Worm (Caenorhabditis elegans) whole organism, L1 larva: ENCODE data around the gene F59A6.4.
A peak's percentile ranks its signal among the peaks of the same experiment; 100 is the strongest.

Experiments
- C04F5.9 ChIP-seq: sonication (generic microtip); optimal IDR thresholded peaks from 2 replicates; lab custom pipeline; 2016; ENCODE audit warnings: missing genetic modification characterization, missing compliant biosample characterization
- C16A3.4 ChIP-seq: fragments of 150-350 bp; optimal IDR thresholded peaks from 2 replicates; lab custom pipeline; 2014; ENCODE audit warnings: missing biosample characterization, missing genetic modification characterization
- ama-1 ChIP-seq: fragments of 150-350 bp; optimal IDR thresholded peaks from 2 replicates; lab custom pipeline; 2014
- blmp-1 ChIP-seq: fragments of 150-350 bp; optimal IDR thresholded peaks from 2 replicates; lab custom pipeline; 2014; ENCODE audit warnings: missing biosample characterization, missing genetic modification characterization
- ceh-63 ChIP-seq: fragments of 200-800 bp; sonication (Bioruptor generic); optimal IDR thresholded peaks from 2 replicates; lab custom pipeline; 2018; ENCODE audit warnings: mild to moderate bottlenecking, missing genetic modification characterization, missing compliant biosample characterization
- ces-1 ChIP-seq: fragments of 150-350 bp; optimal IDR thresholded peaks from 2 replicates; lab custom pipeline; 2014; ENCODE audit warnings: missing biosample characterization, missing genetic modification reagents, missing genetic modification characterization
- efl-1 ChIP-seq, 4 experiments: fragments of 150-350 bp; optimal IDR thresholded peaks in 3 of 4; peaks in 1 of 4; 1 replicate in 1 of 4; 2 replicates in 3 of 4; lab custom pipeline; 2014; ENCODE audit warnings: missing biosample characterization in 2 of 4, missing genetic modification characterization in 2 of 4, missing genetic modification reagents in 2 of 4
- efl-3 ChIP-seq: fragments of 200-800 bp; sonication (Bioruptor generic); optimal IDR thresholded peaks from 2 replicates; lab custom pipeline; 2018; ENCODE audit warnings: mild to moderate bottlenecking, missing genetic modification characterization, missing compliant biosample characterization
- elt-3 ChIP-seq, 6 experiments: fragments of 150-350 bp in 1 of 6; sonication (generic microtip); optimal IDR thresholded peaks; 2 replicates each; lab custom pipeline; 2017 to 2018; ENCODE audit warnings: missing biosample characterization in 6 of 6, missing genetic modification characterization in 6 of 6, inconsistent platforms in 1 of 6
- fkh-10 ChIP-seq: sonication (generic microtip); optimal IDR thresholded peaks from 2 replicates; lab custom pipeline; 2017; ENCODE audit warnings: missing biosample characterization, missing genetic modification reagents, missing genetic modification characterization
- grh-1 ChIP-seq: fragments of 200-800 bp; sonication (Bioruptor generic); IDR thresholded peaks from 2 replicates; pipeline ENCODE4 v1.3.6; 2022; ENCODE audit warnings: missing genetic modification reagents, missing genetic modification characterization, missing compliant biosample characterization
- hlh-17 ChIP-seq: fragments of 200-800 bp; sonication (Bioruptor generic); optimal IDR thresholded peaks from 2 replicates; lab custom pipeline; 2018; ENCODE audit warnings: missing genetic modification characterization, mild to moderate bottlenecking, missing compliant biosample characterization, moderate library complexity, borderline replicate concordance
- hlh-4 ChIP-seq: sonication (generic microtip); optimal IDR thresholded peaks from 2 replicates; lab custom pipeline; 2016; ENCODE audit warnings: mild to moderate bottlenecking, missing genetic modification characterization, missing compliant biosample characterization
- hpl-2 ChIP-seq: fragments of 150-350 bp; optimal IDR thresholded peaks from 2 replicates; lab custom pipeline; 2014; ENCODE audit warnings: missing biosample characterization, missing genetic modification reagents, missing genetic modification characterization
- lin-13 ChIP-seq: fragments of 150-350 bp; optimal IDR thresholded peaks from 2 replicates; lab custom pipeline; 2014; ENCODE audit warnings: missing biosample characterization, missing genetic modification reagents, missing genetic modification characterization
- lin-14 ChIP-seq: fragments of 200-800 bp; sonication (Bioruptor generic); optimal IDR thresholded peaks from 2 replicates; lab custom pipeline; 2018; ENCODE audit warnings: mild to moderate bottlenecking, missing genetic modification characterization, moderate library complexity, missing compliant biosample characterization
- lin-35 ChIP-seq, 2 experiments: fragments of 150-350 bp; optimal IDR thresholded peaks; 2 replicates each; lab custom pipeline; 2014; ENCODE audit warnings: missing biosample characterization in 2 of 2, missing genetic modification characterization in 2 of 2, missing genetic modification reagents in 2 of 2
- lir-3 ChIP-seq: sonication (generic microtip); optimal IDR thresholded peaks from 2 replicates; lab custom pipeline; 2016; ENCODE audit warnings: mild to moderate bottlenecking, missing genetic modification characterization, moderate library complexity, missing compliant biosample characterization; ENCODE audit not compliant: poor library complexity
- lsy-2 ChIP-seq, 2 experiments: fragments of 150-350 bp; optimal IDR thresholded peaks; 2 replicates each; lab custom pipeline; 2014; ENCODE audit warnings: missing biosample characterization in 2 of 2, missing genetic modification characterization in 2 of 2
- mdl-1 ChIP-seq, 2 experiments: fragments of 150-350 bp; optimal IDR thresholded peaks; 2 replicates each; lab custom pipeline; 2014 to 2017; ENCODE audit warnings: missing biosample characterization in 2 of 2, missing genetic modification characterization in 2 of 2, inconsistent platforms in 1 of 2
- mep-1 ChIP-seq: fragments of 150-350 bp; optimal IDR thresholded peaks from 2 replicates; lab custom pipeline; 2014; ENCODE audit warnings: missing biosample characterization, missing genetic modification characterization
- nhr-19 ChIP-seq: fragments of 200-800 bp; sonication (Bioruptor generic); conservative IDR thresholded peaks from 2 replicates; pipeline ENCODE4 v1.3.6; 2022; ENCODE audit warnings: missing genetic modification characterization, missing compliant biosample characterization
- nhr-71 ChIP-seq: sonication (generic microtip); optimal IDR thresholded peaks from 2 replicates; lab custom pipeline; 2016; ENCODE audit warnings: mild to moderate bottlenecking, missing genetic modification characterization, moderate library complexity, missing compliant biosample characterization
- nhr-85 ChIP-seq: sonication (generic microtip); peaks from one replicate; lab custom pipeline; 2016; ENCODE audit warnings: missing genetic modification characterization, inconsistent platforms, missing compliant biosample characterization
- pag-3 ChIP-seq: sonication (generic microtip); optimal IDR thresholded peaks from 2 replicates; lab custom pipeline; 2017; ENCODE audit warnings: missing genetic modification characterization, mild to moderate bottlenecking, missing compliant biosample characterization, antibody characterized with exemption, borderline replicate concordance; ENCODE audit not compliant: insufficient read depth
- rnt-1 ChIP-seq: sonication (generic microtip); optimal IDR thresholded peaks from 2 replicates; lab custom pipeline; 2016; ENCODE audit warnings: mild to moderate bottlenecking, missing genetic modification characterization, moderate library complexity, missing compliant biosample characterization
- skn-1 ChIP-seq: fragments of 150-350 bp; optimal IDR thresholded peaks from 2 replicates; lab custom pipeline; 2014; ENCODE audit warnings: missing biosample characterization, missing genetic modification characterization
- snu-23 ChIP-seq: sonication (generic microtip); optimal IDR thresholded peaks from 2 replicates; lab custom pipeline; 2016; ENCODE audit warnings: missing genetic modification characterization, missing compliant biosample characterization
- sup-37 ChIP-seq: fragments of 200-800 bp; sonication (Bioruptor generic); optimal IDR thresholded peaks from 2 replicates; lab custom pipeline; 2018; ENCODE audit warnings: mild to moderate bottlenecking, missing genetic modification characterization, missing compliant biosample characterization
- unc-130 ChIP-seq: fragments of 150-350 bp; optimal IDR thresholded peaks from 2 replicates; lab custom pipeline; 2017; ENCODE audit warnings: missing biosample characterization, missing genetic modification characterization, inconsistent platforms
- unc-62 ChIP-seq: fragments of 150-350 bp; optimal IDR thresholded peaks from 2 replicates; lab custom pipeline; 2014; ENCODE audit warnings: missing biosample characterization, missing genetic modification reagents, missing genetic modification characterization
- unc-86 ChIP-seq: sonication (generic microtip); optimal IDR thresholded peaks from 2 replicates; lab custom pipeline; 2016; ENCODE audit warnings: missing genetic modification characterization, missing compliant biosample characterization
- unc-98 ChIP-seq: fragments of 200-800 bp; sonication (Bioruptor generic); IDR thresholded peaks from 2 replicates; pipeline ENCODE4 v1.3.6; 2022; ENCODE audit warnings: missing genetic modification characterization, missing compliant biosample characterization
- vab-15 ChIP-seq: sonication (generic microtip); optimal IDR thresholded peaks from 2 replicates; lab custom pipeline; 2017; ENCODE audit warnings: missing genotype, mild to moderate bottlenecking, missing genetic modification characterization, missing compliant biosample characterization
- xbp-1 ChIP-seq: sonication (generic microtip); optimal IDR thresholded peaks from 2 replicates; lab custom pipeline; 2016; ENCODE audit warnings: missing genetic modification characterization, missing compliant biosample characterization

F59A6.4 gene

ce11 chrII:5042381-5042930 lies 37.6 kb downstream of the F59A6.4 start (continued):
- TF ChIP-seq C04F5.9 (tag; lab: Kevin White, UChicago) (no peak), sup-37 (no peak), mep-1 (tag; lab: Kevin White, UChicago) (peak; percentile 8), nhr-71 (tag; lab: Kevin White, UChicago) (peak; percentile 14), C16A3.4 (tag; lab: Kevin White, UChicago) (no peak), elt-3 (tag; optimal IDR thresholded peaks at IDR 0.05; lab: Kevin White, UChicago) (no peak), lin-13 (GFP tag; lab: Kevin White, UChicago) (no peak), unc-130 (tag; lab: Kevin White, UChicago) (no peak), pag-3 (tag; lab: Kevin White, UChicago) (no peak), grh-1 (GFP tag; lab: Robert Waterston, UW) (no peak), ama-1 (lab: Kevin White, UChicago) (no peak), unc-98 (no peak)

ce11 chrII:5046209-5047200 lies 41.6 kb downstream of the F59A6.4 start:
- TF ChIP-seq C16A3.4 (tag; lab: Kevin White, UChicago) = no peak
- peak; percentile 58 for TF ChIP-seq lin-14 (GFP tag; lab: Kevin White, UChicago)
- no peak for TF ChIP-seq snu-23 (GFP tag; lab: Kevin White, UChicago)
- peak; percentile 87 for TF ChIP-seq fkh-10

- TF ChIP-seq lin-14 (GFP tag; lab: Kevin White, UChicago) (peak; percentile 59), skn-1 (tag; lab: Kevin White, UChicago) (peak; percentile 15), rnt-1 (tag; lab: Kevin White, UChicago) (peak; percentile 38), mdl-1 (tag; optimal IDR thresholded peaks at IDR 0.05; lab: Kevin White, UChicago) (peak in 1 of 2 experiments; percentile 6), lsy-2 (tag; optimal IDR thresholded peaks at IDR 0.05; lab: Kevin White, UChicago) (peak in 1 of 2 experiments; percentile 29), efl-1 (optimal IDR thresholded peaks at IDR 0.05; lab: Kevin White, UChicago) (peak; percentile 16 to 51), efl-1 (GFP tag; optimal IDR thresholded peaks at IDR 0.05 in 1 of 2; lab: Kevin White, UChicago) (peak; percentile 10 to 86), unc-98 (no peak), lin-35 (GFP tag; optimal IDR thresholded peaks at IDR 0.05; lab: Kevin White, UChicago) (peak; percentile 12 to 14), hpl-2 (no peak), nhr-85 (tag; lab: Kevin White, UChicago) (peak; percentile 57), blmp-1 (peak; percentile 29), snu-23 (GFP tag; lab: Kevin White, UChicago) (peak; percentile 37), hlh-17 (GFP tag; lab: Kevin White, UChicago) (no peak), nhr-71 (tag; lab: Kevin White, UChicago) (no peak), mep-1 (tag; lab: Kevin White, UChicago) (peak; percentile 44), unc-130 (tag; lab: Kevin White, UChicago) (no peak)
These were observed 42.4 kb downstream of the F59A6.4 start for ce11 chrII:5047279-5047678.

- TF ChIP-seq efl-1 (optimal IDR thresholded peaks at IDR 0.05; lab: Kevin White, UChicago) = no peak
- peak in 1 of 2 experiments; percentile 80 for TF ChIP-seq efl-1 (GFP tag; optimal IDR thresholded peaks at IDR 0.05 in 1 of 2; lab: Kevin White, UChicago)
- TF ChIP-seq hlh-4 (tag; lab: Kevin White, UChicago) = no peak
- TF ChIP-seq nhr-71 (tag; lab: Kevin White, UChicago) = peak; percentile 23
- no peak for TF ChIP-seq ces-1
- peak; percentile 71 for TF ChIP-seq nhr-85 (tag; lab: Kevin White, UChicago)
- no peak for TF ChIP-seq unc-62 (GFP tag; lab: Kevin White, UChicago)
- TF ChIP-seq xbp-1 (tag; lab: Kevin White, UChicago) = no peak
- TF ChIP-seq ceh-63 (GFP tag; lab: Kevin White, UChicago) = no peak
- peak; percentile 12 for TF ChIP-seq blmp-1
- TF ChIP-seq lin-35 (GFP tag; optimal IDR thresholded peaks at IDR 0.05; lab: Kevin White, UChicago) = peak in 1 of 2 experiments; percentile 49
- TF ChIP-seq rnt-1 (tag; lab: Kevin White, UChicago) = no peak
- TF ChIP-seq mep-1 (tag; lab: Kevin White, UChicago) = peak; percentile 4
- TF ChIP-seq efl-3 = no peak
- peak; percentile 39 for TF ChIP-seq snu-23 (GFP tag; lab: Kevin White, UChicago)
- TF ChIP-seq lin-14 (GFP tag; lab: Kevin White, UChicago) = peak; percentile 59
- no peak for TF ChIP-seq unc-86
- TF ChIP-seq lir-3 = peak; percentile 5
- TF ChIP-seq nhr-19 (GFP tag; lab: Robert Waterston, UW) = no peak
- TF ChIP-seq vab-15 (tag; lab: Kevin White, UChicago) = no peak
- TF ChIP-seq, all 84 proteins: peak for 9
These were observed 43.4 kb downstream of the F59A6.4 start for ce11 chrII:5048185-5048795.
